Fruit fly (Drosophila melanogaster) whole organism, embryonic: ENCODE results near the gene Or22c.

Source experiments
- ATbp ChIP-seq: fragments of 200-800 bp; sonication (Bioruptor generic); optimal IDR thresholded peaks from 2 replicates; lab custom pipeline; 2017; ENCODE audit warnings: missing biosample characterization, mild to moderate bottlenecking, missing genetic modification characterization, missing genetic modification reagents
- CG11504 ChIP-seq: fragments of 200-800 bp; sonication (Bioruptor generic); optimal IDR thresholded peaks from 3 replicates; lab custom pipeline; 2019; ENCODE audit warnings: missing biosample characterization, mild to moderate bottlenecking, missing genetic modification characterization, moderate library complexity
- CG12219 ChIP-seq: fragments of 200-800 bp; sonication (Bioruptor generic); optimal IDR thresholded peaks from 3 replicates; lab custom pipeline; 2018; ENCODE audit warnings: missing biosample characterization, mild to moderate bottlenecking, missing genetic modification characterization
- CG1647 ChIP-seq: fragments of 200-800 bp; sonication (Bioruptor generic); optimal IDR thresholded peaks from 3 replicates; lab custom pipeline; 2016; ENCODE audit warnings: missing biosample characterization, missing genetic modification characterization
- CG34376 ChIP-seq: fragments of 200-800 bp; sonication (Bioruptor generic); optimal IDR thresholded peaks from 2 replicates; lab custom pipeline; 2018; ENCODE audit warnings: missing biosample characterization, mild to moderate bottlenecking, missing genetic modification characterization
- CG4707 ChIP-seq: fragments of 200-800 bp; sonication (Bioruptor generic); optimal IDR thresholded peaks from 2 replicates; lab custom pipeline; 2018; ENCODE audit warnings: missing biosample characterization, mild to moderate bottlenecking, missing genetic modification characterization, moderate library complexity
- CG6791 ChIP-seq: fragments of 200-800 bp; sonication (Bioruptor generic); IDR thresholded peaks from 3 replicates; pipeline ENCODE4 v1.3.6; 2022; ENCODE audit warnings: missing biosample characterization, missing genetic modification characterization; ENCODE audit not compliant: partially characterized antibody
- CG7963 ChIP-seq: fragments of 200-800 bp; sonication (Bioruptor generic); IDR thresholded peaks from 3 replicates; pipeline ENCODE4 v1.3.6; 2022; ENCODE audit warnings: missing biosample characterization, missing genetic modification characterization; ENCODE audit not compliant: partially characterized antibody
- CG8089 ChIP-seq: fragments of 200-800 bp; sonication (Bioruptor generic); optimal IDR thresholded peaks from 3 replicates; lab custom pipeline; 2016; ENCODE audit warnings: missing biosample characterization, missing genetic modification characterization
- CG8924 ChIP-seq: fragments of 200-800 bp; optimal IDR thresholded peaks from 3 replicates; lab custom pipeline; 2019; ENCODE audit warnings: missing biosample characterization, mild to moderate bottlenecking, missing genetic modification characterization, moderate library complexity
- CG9609 ChIP-seq: fragments of 200-800 bp; sonication (Bioruptor generic); optimal IDR thresholded peaks from 3 replicates; lab custom pipeline; 2016; ENCODE audit warnings: missing biosample characterization, missing genetic modification characterization
- Camta ChIP-seq: fragments of 200-800 bp; sonication (Bioruptor generic); optimal IDR thresholded peaks from 2 replicates; lab custom pipeline; 2016; ENCODE audit warnings: missing biosample characterization, missing genetic modification characterization
- Deaf1 ChIP-seq: fragments of 200-800 bp; optimal IDR thresholded peaks from 3 replicates; lab custom pipeline; 2019; ENCODE audit warnings: missing biosample characterization, mild to moderate bottlenecking, missing genetic modification characterization, moderate library complexity
- Dek ChIP-seq: fragments of 200-800 bp; sonication (Bioruptor generic); optimal IDR thresholded peaks from 3 replicates; lab custom pipeline; 2019; ENCODE audit warnings: missing biosample characterization, mild to moderate bottlenecking, missing genetic modification characterization, moderate library complexity
- Ets65A ChIP-seq: fragments of 200-800 bp; sonication (Bioruptor generic); peaks from one replicate; lab custom pipeline; 2016; ENCODE audit warnings: missing biosample characterization, missing genetic modification characterization
- Gug ChIP-seq: fragments of 200-800 bp; sonication (Bioruptor generic); IDR thresholded peaks from 4 replicates; pipeline ENCODE4 v1.3.6; 2022; ENCODE audit warnings: missing biosample characterization, missing genetic modification characterization
- Hmr ChIP-seq: fragments of 200-800 bp; sonication (Bioruptor generic); optimal IDR thresholded peaks from 3 replicates; lab custom pipeline; 2017; ENCODE audit warnings: mild to moderate bottlenecking, missing biosample characterization, missing genetic modification reagents, missing genetic modification characterization
- Hr39 ChIP-seq: fragments of >200 bp; optimal IDR thresholded peaks from 2 replicates; lab custom pipeline; 2017
- Mrtf ChIP-seq: fragments of 200-800 bp; sonication (Bioruptor generic); IDR thresholded peaks from 3 replicates; pipeline ENCODE4 v1.3.6; 2022; ENCODE audit warnings: missing biosample characterization, missing genetic modification characterization
- Opbp ChIP-seq: fragments of 200-800 bp; sonication (Bioruptor generic); IDR thresholded peaks from 3 replicates; pipeline ENCODE4 v1.3.6; 2022; ENCODE audit warnings: missing biosample characterization, missing genetic modification characterization; ENCODE audit not compliant: partially characterized antibody
- Rx ChIP-seq: fragments of 200-800 bp; sonication (Bioruptor generic); IDR thresholded peaks from 2 replicates; pipeline ENCODE4 v1.3.6; 2022; ENCODE audit warnings: missing biosample characterization, missing genetic modification characterization
- Ssrp ChIP-seq: fragments of 200-800 bp; sonication (Bioruptor generic); optimal IDR thresholded peaks from 2 replicates; lab custom pipeline; 2018; ENCODE audit warnings: missing biosample characterization, mild to moderate bottlenecking, missing genetic modification characterization, moderate library complexity
- TFAM ChIP-seq: fragments of 200-800 bp; sonication (Bioruptor generic); optimal IDR thresholded peaks from 2 replicates; lab custom pipeline; 2017; ENCODE audit warnings: missing biosample characterization, missing genetic modification characterization, inconsistent platforms
- ac ChIP-seq: fragments of 200-800 bp; sonication (Bioruptor generic); optimal IDR thresholded peaks from 3 replicates; lab custom pipeline; 2017; ENCODE audit warnings: missing biosample characterization, mild to moderate bottlenecking, missing genetic modification characterization
- ase ChIP-seq: fragments of 200-800 bp; sonication (Bioruptor generic); IDR thresholded peaks from 3 replicates; pipeline ENCODE4 v1.3.6; 2022; ENCODE audit warnings: missing biosample characterization, missing genetic modification characterization
- ato ChIP-seq: fragments of 200-800 bp; sonication (Bioruptor generic); IDR thresholded peaks from 2 replicates; pipeline ENCODE4 v1.3.6; 2022; ENCODE audit warnings: missing biosample characterization, missing genetic modification characterization; ENCODE audit not compliant: partially characterized antibody
- bab2 ChIP-seq: fragments of 200-800 bp; sonication (Bioruptor generic); optimal IDR thresholded peaks from 2 replicates; lab custom pipeline; 2016; ENCODE audit warnings: missing biosample characterization, missing genetic modification characterization
- chif ChIP-seq, 2 experiments: fragments of 200-800 bp; sonication (Bioruptor generic); optimal IDR thresholded peaks; 3 replicates each; lab custom pipeline; 2016; ENCODE audit warnings: missing biosample characterization in 2 of 2, missing genetic modification characterization in 2 of 2
- chm ChIP-seq: fragments of 200-800 bp; sonication (Bioruptor generic); IDR thresholded peaks from 2 replicates; pipeline ENCODE4 v1.3.6; 2022; ENCODE audit warnings: missing biosample characterization, missing genetic modification characterization
- corto ChIP-seq: fragments of 200-800 bp; sonication (Bioruptor generic); optimal IDR thresholded peaks from 2 replicates; lab custom pipeline; 2016; ENCODE audit warnings: missing biosample characterization, mild to moderate bottlenecking, missing genetic modification characterization, moderate library complexity
- da ChIP-seq: fragments of 200-800 bp; sonication (Bioruptor generic); optimal IDR thresholded peaks from 2 replicates; lab custom pipeline; 2016; ENCODE audit warnings: missing biosample characterization, missing genetic modification characterization
- dati ChIP-seq: fragments of 200-800 bp; sonication (Bioruptor generic); IDR thresholded peaks from 2 replicates; pipeline ENCODE4 v1.3.6; 2022; ENCODE audit warnings: missing biosample characterization, missing genetic modification characterization
- disco-r ChIP-seq: fragments of 200-800 bp; sonication (Bioruptor generic); optimal IDR thresholded peaks from 2 replicates; lab custom pipeline; 2016; ENCODE audit warnings: missing biosample characterization, missing genetic modification characterization
- dysf ChIP-seq: fragments of 200-800 bp; sonication (Bioruptor generic); IDR thresholded peaks from 3 replicates; pipeline ENCODE4 v1.3.6; 2022; ENCODE audit warnings: missing biosample characterization, missing genetic modification characterization
- eyg ChIP-seq: fragments of 200-800 bp; sonication (Bioruptor generic); optimal IDR thresholded peaks from 3 replicates; lab custom pipeline; 2016; ENCODE audit warnings: missing biosample characterization, missing genetic modification characterization
- ftz-f1 ChIP-seq: fragments of 200-800 bp; sonication (Bioruptor generic); optimal IDR thresholded peaks from 2 replicates; lab custom pipeline; 2016; ENCODE audit warnings: missing biosample characterization, missing genetic modification characterization
- gfzf ChIP-seq: fragments of 200-800 bp; sonication (Bioruptor generic); optimal IDR thresholded peaks from 2 replicates; lab custom pipeline; 2016; ENCODE audit warnings: missing biosample characterization, mild to moderate bottlenecking, missing genetic modification characterization, moderate library complexity
- grau ChIP-seq: fragments of 200-800 bp; optimal IDR thresholded peaks from 3 replicates; lab custom pipeline; 2019; ENCODE audit warnings: missing biosample characterization, mild to moderate bottlenecking, missing genetic modification characterization, moderate library complexity
- her ChIP-seq: fragments of 200-800 bp; sonication (Bioruptor generic); optimal IDR thresholded peaks from 2 replicates; lab custom pipeline; 2016; ENCODE audit warnings: missing biosample characterization, missing genetic modification characterization
- hth ChIP-seq: fragments of >200 bp; optimal IDR thresholded peaks from 2 replicates; lab custom pipeline; 2017; ENCODE audit warnings: inconsistent platforms
- ind ChIP-seq: fragments of 200-800 bp; sonication (Bioruptor generic); optimal IDR thresholded peaks from 3 replicates; lab custom pipeline; 2016; ENCODE audit warnings: missing biosample characterization, missing genetic modification characterization
- ken ChIP-seq: fragments of 200-800 bp; sonication (Bioruptor generic); IDR thresholded peaks from 3 replicates; pipeline ENCODE4 v1.3.6; 2022; ENCODE audit warnings: missing biosample characterization, missing genetic modification characterization
- maf-S ChIP-seq: fragments of 200-800 bp; sonication (Bioruptor generic); optimal IDR thresholded peaks from 2 replicates; lab custom pipeline; 2016; ENCODE audit warnings: missing biosample characterization, missing genetic modification characterization
- org-1 ChIP-seq: fragments of 200-800 bp; sonication (Bioruptor generic); optimal IDR thresholded peaks from 2 replicates; lab custom pipeline; 2017; ENCODE audit warnings: missing biosample characterization, missing genetic modification characterization
- pfk ChIP-seq: fragments of 200-800 bp; sonication (Bioruptor generic); optimal IDR thresholded peaks from 2 replicates; lab custom pipeline; 2018; ENCODE audit warnings: missing biosample characterization, mild to moderate bottlenecking, missing genetic modification characterization, moderate library complexity
- prd ChIP-seq, 3 experiments: fragments of >200 bp in 2 of 3; fragments of 200-800 bp in 1 of 3; sonication (Bioruptor generic) in 1 of 3; optimal IDR thresholded peaks in 2 of 3; IDR thresholded peaks in 1 of 3; 2 replicates in 2 of 3; 3 replicates in 1 of 3; pipeline versions ENCODE4 v1.3.6 to Lab custom; 2017 to 2022; ENCODE audit warnings: missing biosample characterization in 1 of 3, missing genetic modification characterization in 1 of 3
- psq ChIP-seq: fragments of 200-800 bp; sonication (Bioruptor generic); optimal IDR thresholded peaks from 2 replicates; lab custom pipeline; 2017; ENCODE audit warnings: missing biosample characterization, missing genetic modification characterization
- repo ChIP-seq: fragments of 200-800 bp; sonication (Bioruptor generic); optimal IDR thresholded peaks from 2 replicates; lab custom pipeline; 2016; ENCODE audit warnings: missing biosample characterization, missing genetic modification characterization
- sisA ChIP-seq: fragments of 200-800 bp; sonication (Bioruptor generic); IDR thresholded peaks from 2 replicates; pipeline ENCODE4 v1.3.6; 2022; ENCODE audit warnings: missing biosample characterization, missing genetic modification characterization
- ssp ChIP-seq: fragments of 200-800 bp; sonication (Bioruptor generic); IDR thresholded peaks from 2 replicates; pipeline ENCODE4 v1.3.6; 2022; ENCODE audit warnings: missing biosample characterization, missing genetic modification characterization
- stc ChIP-seq: fragments of 200-800 bp; sonication (Bioruptor generic); IDR thresholded peaks from 2 replicates; pipeline ENCODE4 v1.3.6; 2022; ENCODE audit warnings: missing biosample characterization, missing genetic modification characterization
- toy ChIP-seq: fragments of 200-800 bp; sonication (Bioruptor generic); IDR thresholded peaks from 2 replicates; pipeline ENCODE4 v1.3.6; 2022; ENCODE audit warnings: missing biosample characterization, missing genetic modification characterization
- twi ChIP-seq: fragments of 200-800 bp; optimal IDR thresholded peaks from 2 replicates; lab custom pipeline; 2019; ENCODE audit warnings: missing biosample characterization, mild to moderate bottlenecking, missing genetic modification characterization, moderate library complexity

The Or22c gene

dm6 chr2L:2032076-2032475 is 22.3 kb upstream of the Or22c start (continued):
- TF ChIP-seq ato (GFP tag; lab: Robert Waterston, UW) (no peak), prd (optimal IDR thresholded peaks at IDR 0.05; lab: Kevin White, UChicago) (no peak), prd (GFP tag; IDR thresholded peaks at IDR 0.05; lab: Robert Waterston, UW) (peak; percentile 47; the same call in 1 of the 3 replicates), repo (GFP tag; lab: Kevin White, UChicago) (no peak), chif (GFP tag; optimal IDR thresholded peaks at IDR 0.05; lab: Kevin White, UChicago) (no peak), ind (GFP tag; lab: Kevin White, UChicago) (peak; percentile 9), Hr39 (lab: Kevin White, UChicago) (no peak), ATbp (GFP tag; lab: Kevin White, UChicago) (no peak), CG4707 (no peak), CG7963 (GFP tag; lab: Robert Waterston, UW) (no peak), ken (no peak), dysf (0 out of 3 replicates have a peak, but pooled peaks have one; percentile 33), CG9609 (no peak), CG1647 (no peak), Mrtf (GFP tag; lab: Robert Waterston, UW) (no peak), psq (GFP tag; lab: Kevin White, UChicago) (no peak), Hmr (GFP tag; lab: Kevin White, UChicago) (no peak), CG6791 (GFP tag; lab: Robert Waterston, UW) (no peak), Opbp (GFP tag; lab: Robert Waterston, UW) (no peak), Ets65A (GFP tag; lab: Kevin White, UChicago) (peak; percentile 91), CG8089 (GFP tag; lab: Kevin White, UChicago) (no peak), toy (GFP tag; lab: Robert Waterston, UW) (no peak), CG11504 (tag; lab: Kevin White, UChicago) (peak; percentile 51), twi (tag; lab: Kevin White, UChicago) (peak; percentile 3), ac (GFP tag; lab: Kevin White, UChicago) (no peak), corto (no peak), Ssrp (tag; lab: Kevin White, UChicago) (peak; percentile 20), stc (GFP tag; lab: Robert Waterston, UW) (no peak), Deaf1 (tag; lab: Kevin White, UChicago) (no peak), ssp (GFP tag; lab: Robert Waterston, UW) (no peak), eyg (no peak), CG12219 (GFP tag; lab: Kevin White, UChicago) (no peak), hth (no peak), chm (no peak), disco-r (GFP tag; lab: Kevin White, UChicago) (no peak), Gug (peak; percentile 28; the same call in 1 of the 4 replicates), maf-S (no peak), org-1 (GFP tag; lab: Kevin White, UChicago) (no peak), pfk (no peak), her (GFP tag; lab: Kevin White, UChicago) (no peak), sisA (GFP tag; lab: Robert Waterston, UW) (no peak), bab2 (GFP tag; lab: Kevin White, UChicago) (no peak), CG34376 (GFP tag; lab: Kevin White, UChicago) (no peak), CG8924 (tag; lab: Kevin White, UChicago) (no peak), Camta (GFP tag; lab: Kevin White, UChicago) (no peak), dati (GFP tag; lab: Robert Waterston, UW) (no peak), ase (no peak; the same call in 2 of the 3 replicates), grau (tag; lab: Kevin White, UChicago) (no peak), gfzf (GFP tag; lab: Kevin White, UChicago) (no peak), Rx (no peak), Dek (no peak), TFAM (GFP tag; lab: Kevin White, UChicago) (no peak), da (GFP tag; lab: Kevin White, UChicago) (no peak), ftz-f1 (no peak)
